Fruit fly (Drosophila melanogaster): Measurements from ENCODE around the gene CG9917.

CG9917 gene

dm6 chrX:16275854-16276338, 47.1 kb downstream of the CG9917 start, which contains the start of the genes kat80 and Prosalpha4 (continued):
- no peak for TF ChIP-seq lbe (GFP tag; optimal IDR thresholded peaks at IDR 0.05)
- TF ChIP-seq Camta (GFP tag; optimal IDR thresholded peaks at IDR 0.05): no peak
- no peak for TF ChIP-seq Elba2 (GFP tag; optimal IDR thresholded peaks at IDR 0.05)
- TF ChIP-seq Bteb2 (GFP tag; optimal IDR thresholded peaks at IDR 0.05): no peak
- TF ChIP-seq gsb-n (tag; optimal IDR thresholded peaks at IDR 0.05): no peak
- TF ChIP-seq ranshi (GFP tag; IDR thresholded peaks at IDR 0.05): peak; percentile 27; the same call in 1 of the 2 replicates
- peak; percentile 48 for TF ChIP-seq CG10267 (tag; optimal IDR thresholded peaks at IDR 0.05)
- TF ChIP-seq gfzf (GFP tag; optimal IDR thresholded peaks at IDR 0.05): peak; percentile 58
- peak; percentile 3 for TF ChIP-seq Antp (GFP tag; optimal IDR thresholded peaks at IDR 0.05)
- no peak for TF ChIP-seq H15 (GFP tag; IDR thresholded peaks at IDR 0.05)
- no peak for TF ChIP-seq ems (GFP tag; optimal IDR thresholded peaks at IDR 0.05)
- no peak for TF ChIP-seq tgo (GFP tag; IDR thresholded peaks at IDR 0.05)
- TF ChIP-seq CG17359 (tag; optimal IDR thresholded peaks at IDR 0.05): peak; percentile 18
- TF ChIP-seq Hsf (GFP tag; optimal IDR thresholded peaks at IDR 0.05): no peak
- no peak for TF ChIP-seq Hand (GFP tag; optimal IDR thresholded peaks at IDR 0.05)
- no peak for TF ChIP-seq CG32772 (GFP tag; IDR thresholded peaks at IDR 0.05)
- TF ChIP-seq Dek (tag; optimal IDR thresholded peaks at IDR 0.05): peak; percentile 49
- TF ChIP-seq CG10543 (GFP tag; optimal IDR thresholded peaks at IDR 0.05): peak; percentile 27
- TF ChIP-seq chn (GFP tag; optimal IDR thresholded peaks at IDR 0.05): no peak
- no peak for TF ChIP-seq NC2α (GFP tag; optimal IDR thresholded peaks at IDR 0.05)
- TF ChIP-seq dan (GFP tag; IDR thresholded peaks at IDR 0.05): no peak
- TF ChIP-seq bowl (GFP tag; IDR thresholded peaks at IDR 0.05): no peak
- no peak for TF ChIP-seq NK7.1 (GFP tag; optimal IDR thresholded peaks at IDR 0.05)
- TF ChIP-seq CG6791 (GFP tag; IDR thresholded peaks at IDR 0.05; ENCODE audit: partially characterized antibody): peak; percentile 42; the same call in 2 of the 3 replicates
- TF ChIP-seq bbx (GFP tag; IDR thresholded peaks at IDR 0.05; ENCODE audit: partially characterized antibody): peak; percentile 58; the same call in 1 of the 2 replicates
- TF ChIP-seq jumu (GFP tag; optimal IDR thresholded peaks at IDR 0.05): no peak
- no peak for TF ChIP-seq CG4617 (GFP tag; optimal IDR thresholded peaks at IDR 0.05; ENCODE audit: borderline replicate concordance)
- TF ChIP-seq CG1602 (GFP tag; optimal IDR thresholded peaks at IDR 0.05): no peak
- TF ChIP-seq MBD-R2 (GFP tag; IDR thresholded peaks at IDR 0.05): peak; percentile 46; the same call in 1 of the 2 replicates
- no peak for TF ChIP-seq lmd (GFP tag; IDR thresholded peaks at IDR 0.05)
- no peak for TF ChIP-seq Asciz (GFP tag; optimal IDR thresholded peaks at IDR 0.05)
- TF ChIP-seq D19A (tag; optimal IDR thresholded peaks at IDR 0.05): peak; percentile 29
- TF ChIP-seq CG32767 (GFP tag; IDR thresholded peaks at IDR 0.05): no peak
- TF ChIP-seq Dip3 (GFP tag; optimal IDR thresholded peaks at IDR 0.05): no peak
- TF ChIP-seq fd102C (GFP tag; optimal IDR thresholded peaks at IDR 0.05): no peak
- TF ChIP-seq abd-A (tag; optimal IDR thresholded peaks at IDR 0.05): no peak
- no peak for TF ChIP-seq CG12104 (GFP tag; optimal IDR thresholded peaks at IDR 0.05)
- TF ChIP-seq Ada2b (GFP tag; IDR thresholded peaks at IDR 0.05): no peak
- peak; percentile 86 for TF ChIP-seq Hr3 (GFP tag; optimal IDR thresholded peaks at IDR 0.05)
- no peak for TF ChIP-seq bigmax (GFP tag; optimal IDR thresholded peaks at IDR 0.05)

- TF ChIP-seq ken (GFP tag; IDR thresholded peaks at IDR 0.05) (no peak), chinmo (GFP tag; IDR thresholded peaks at IDR 0.05; ENCODE audit: partially characterized antibody) (0 out of 4 replicates have a peak, but pooled peaks have one; percentile 14), bbx (GFP tag; IDR thresholded peaks at IDR 0.05; ENCODE audit: partially characterized antibody) (peak; percentile 28), repo (GFP tag; optimal IDR thresholded peaks at IDR 0.05) (no peak), CG11085 (GFP tag; IDR thresholded peaks at IDR 0.05) (no peak), MESR4 (GFP tag; optimal IDR thresholded peaks at IDR 0.05) (peak; percentile 60), insv (GFP tag; optimal IDR thresholded peaks at IDR 0.05) (peak in 1 of 2 experiments; percentile 57), Hsf (GFP tag; optimal IDR thresholded peaks at IDR 0.05) (no peak), kah (GFP tag; optimal IDR thresholded peaks at IDR 0.05) (peak; percentile 34), NC2α (GFP tag; optimal IDR thresholded peaks at IDR 0.05) (no peak), cad (GFP tag; optimal IDR thresholded peaks at IDR 0.05) (no peak), Ada2b (GFP tag; IDR thresholded peaks at IDR 0.05) (no peak), Pdp1 (GFP tag; optimal IDR thresholded peaks at IDR 0.05) (peak in 1 of 2 experiments; percentile 38), YL-1 (GFP tag; optimal IDR thresholded peaks at IDR 0.05) (peak; percentile 43), CG5180 (GFP tag; optimal IDR thresholded peaks at IDR 0.05) (peak; percentile 58)
Observed at dm6 chrX:16275168-16275853, 47.7 kb downstream of the CG9917 start.
